Worm (Caenorhabditis elegans): Measurements from ENCODE around the gene sri-45.

DNA sequence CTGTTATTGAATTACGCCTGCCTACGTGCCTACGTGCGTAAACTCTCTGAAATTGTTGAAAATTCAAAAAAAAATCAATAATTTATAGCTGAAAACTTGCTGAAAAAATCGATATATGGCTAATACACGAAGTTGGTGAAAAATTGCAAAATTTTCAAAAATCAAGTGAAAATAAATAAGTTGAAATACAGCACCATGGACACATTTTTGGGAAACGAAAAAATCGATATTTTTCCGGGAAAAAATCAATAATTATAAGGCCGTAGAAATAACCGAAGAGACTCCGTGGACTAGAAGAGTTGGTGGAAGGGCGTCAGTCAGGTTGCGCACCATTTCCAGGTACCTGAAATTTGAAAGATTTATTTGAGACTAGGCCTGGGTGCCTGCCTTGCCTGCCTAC lies 46.9 kb downstream of the sri-45 start:
- TF ChIP-seq hmbx-1 (tag; optimal IDR thresholded peaks at IDR 0.05) (no peak), ceh-36 (tag; optimal IDR thresholded peaks at IDR 0.05) (no peak), ama-1 (optimal IDR thresholded peaks at IDR 0.05) (no peak), tra-4 (tag; optimal IDR thresholded peaks at IDR 0.05) (no peak), scrt-1 (GFP tag; IDR thresholded peaks at IDR 0.05) (no peak), flt-1 (GFP tag; IDR thresholded peaks at IDR 0.05) (no peak), sea-1 (GFP tag; conservative IDR thresholded peaks at IDR 0.05) (no peak), tbx-37 (GFP tag; conservative IDR thresholded peaks at IDR 0.05) (no peak), tbx-11 (GFP tag; IDR thresholded peaks at IDR 0.05) (no peak)
